Worm (Caenorhabditis elegans): ENCODE results near the gene Y39F10A.6.

DNA sequence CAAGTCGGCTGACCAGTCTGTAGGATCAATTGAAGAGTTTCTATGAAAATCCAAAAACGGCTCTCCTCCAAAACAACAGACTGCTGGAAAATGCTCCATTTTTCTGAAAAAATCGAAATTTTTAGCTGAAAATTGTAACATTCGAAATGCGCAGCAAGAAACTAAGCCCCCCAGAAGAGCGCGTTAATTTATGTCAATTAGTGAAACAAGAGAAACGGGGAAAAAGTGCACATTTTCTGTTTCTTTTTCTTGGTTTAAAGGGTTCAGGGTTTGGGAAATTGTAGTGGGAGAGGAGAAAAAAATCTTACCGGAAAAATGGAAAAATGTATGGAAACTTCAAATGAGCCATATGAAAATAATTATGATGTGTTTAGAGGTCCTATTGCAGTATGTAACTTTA, 18.2 kb downstream of the Y39F10A.6 start, which contains the start of gene C08G5.7:
- TF ChIP-seq lin-39 (tag; optimal IDR thresholded peaks at IDR 0.05) = no peak
- TF ChIP-seq nhr-11 (tag; optimal IDR thresholded peaks at IDR 0.05) = no peak
- no peak for TF ChIP-seq saeg-2 (GFP tag; IDR thresholded peaks at IDR 0.05)
- no peak for TF ChIP-seq nhr-41 (GFP tag; IDR thresholded peaks at IDR 0.05)
- no peak for TF ChIP-seq ceh-20 (GFP tag; IDR thresholded peaks at IDR 0.05)
- no peak for TF ChIP-seq pqm-1 (tag; optimal IDR thresholded peaks at IDR 0.05)
- TF ChIP-seq php-3 (GFP tag; IDR thresholded peaks at IDR 0.05) = no peak
- TF ChIP-seq mdt-29 (GFP tag; IDR thresholded peaks at IDR 0.05) = no peak
- no peak for TF ChIP-seq egl-43 (GFP tag; IDR thresholded peaks at IDR 0.05)
- TF ChIP-seq pha-4 (GFP tag; IDR thresholded peaks at IDR 0.05) = no peak
- TF ChIP-seq pha-4 (tag; optimal IDR thresholded peaks at IDR 0.05) = no peak
- no peak for TF ChIP-seq ama-1 (optimal IDR thresholded peaks at IDR 0.05)
- TF ChIP-seq nhr-25 (tag; optimal IDR thresholded peaks at IDR 0.05; ENCODE audit: borderline replicate concordance, insufficient read depth) = no peak
- no peak for TF ChIP-seq snpc-1.2 (GFP tag; IDR thresholded peaks at IDR 0.05)

Data from whole organism, L4 larva.